Worm (Caenorhabditis elegans): Measurements from ENCODE around the gene F47C12.13.

- TF ChIP-seq sdz-38 (tag; optimal IDR thresholded peaks at IDR 0.05) (no peak), snpc-4 (GFP tag; optimal IDR thresholded peaks at IDR 0.05) (no peak), snpc-4 (tag; optimal IDR thresholded peaks at IDR 0.05) (no peak), unc-62 (GFP tag; optimal IDR thresholded peaks at IDR 0.05) (no peak), efl-1 (GFP tag; optimal IDR thresholded peaks at IDR 0.05) (no peak), ZK185.1 (tag; optimal IDR thresholded peaks at IDR 0.05; ENCODE audit: poor library complexity, severe bottlenecking) (no peak)
Observed at ce11 chrIV:4004221-4004620, 10.0 kb upstream of the F47C12.13 start.
